ENCODE assay signal across 6 worm cellular contexts in the genomic region with DNA sequence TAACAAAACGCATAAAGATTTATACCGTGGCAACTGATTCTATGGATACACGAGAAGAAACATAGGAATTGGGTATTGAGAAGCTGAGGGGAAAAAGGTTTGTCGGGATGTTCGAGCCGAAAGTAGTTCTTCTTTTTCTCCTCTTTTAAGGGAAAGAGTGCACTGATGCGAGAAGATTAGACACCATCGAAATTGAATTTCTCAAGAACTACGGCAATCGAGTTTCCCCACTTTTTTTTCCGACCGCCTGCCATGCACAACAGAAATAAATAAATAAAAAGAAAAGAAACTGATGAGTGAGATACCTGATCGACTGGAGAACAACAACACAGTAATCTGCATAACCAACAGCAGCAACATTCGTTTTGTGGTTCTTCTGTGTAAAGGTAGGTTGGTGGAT.
A peak's percentile ranks its signal among the peaks of the same experiment; 100 is the strongest.
TF ChIP-seq lines count a peak whose summit lies in the region.

No protein-coding gene starts in this region.

TF ChIP-seq in whole organism, L1 larva, 84 proteins besides CTCF, POLR2A, EP300 and RAD21:
- no peak for TF ChIP-seq nhr-11 (tag; optimal IDR thresholded peaks at IDR 0.05; lab: Kevin White, UChicago)
- peak; percentile 94 for TF ChIP-seq fkh-10 (GFP tag; optimal IDR thresholded peaks at IDR 0.05; lab: Kevin White, UChicago)
- TF ChIP-seq ces-1 (GFP tag; optimal IDR thresholded peaks at IDR 0.05; lab: Kevin White, UChicago), result peak; percentile 35
- TF ChIP-seq nhr-47 (tag; optimal IDR thresholded peaks at IDR 0.05; lab: Kevin White, UChicago), result no peak
- TF ChIP-seq sptf-1 (tag; optimal IDR thresholded peaks at IDR 0.05; lab: Kevin White, UChicago), result no peak
- peak; percentile 65 for TF ChIP-seq lin-14 (GFP tag; optimal IDR thresholded peaks at IDR 0.05; lab: Kevin White, UChicago)
- no peak for TF ChIP-seq elt-2 (tag; optimal IDR thresholded peaks at IDR 0.05; lab: Kevin White, UChicago)
- no peak for TF ChIP-seq hlh-17 (GFP tag; optimal IDR thresholded peaks at IDR 0.05; lab: Kevin White, UChicago; ENCODE audit: borderline replicate concordance)
- TF ChIP-seq blmp-1 (tag; optimal IDR thresholded peaks at IDR 0.05; lab: Kevin White, UChicago), result no peak
- no peak for TF ChIP-seq C16A3.4 (tag; optimal IDR thresholded peaks at IDR 0.05; lab: Kevin White, UChicago)
- no peak for TF ChIP-seq zag-1 (tag; optimal IDR thresholded peaks at IDR 0.05; lab: Kevin White, UChicago)
- no peak for TF ChIP-seq C04F5.9 (tag; optimal IDR thresholded peaks at IDR 0.05; lab: Kevin White, UChicago)
- TF ChIP-seq nhr-84 (tag; optimal IDR thresholded peaks at IDR 0.05; lab: Kevin White, UChicago), result no peak
- no peak for TF ChIP-seq hlh-4 (tag; optimal IDR thresholded peaks at IDR 0.05; lab: Kevin White, UChicago)

TF ChIP-seq in whole organism, L2 larva, 48 proteins besides CTCF, POLR2A, EP300 and RAD21:
- TF ChIP-seq alr-1 (tag; optimal IDR thresholded peaks at IDR 0.05; lab: Kevin White, UChicago) (no peak), sma-9 (GFP tag; optimal IDR thresholded peaks at IDR 0.05; lab: Kevin White, UChicago) (peak; percentile 18), sma-9 (tag; optimal IDR thresholded peaks at IDR 0.05; lab: Kevin White, UChicago) (no peak)

TF ChIP-seq in whole organism, L3 larva, 47 proteins besides CTCF, POLR2A, EP300 and RAD21:
- TF ChIP-seq zag-1 (tag; optimal IDR thresholded peaks at IDR 0.05; lab: Kevin White, UChicago) (no peak), nhr-237 (tag; optimal IDR thresholded peaks at IDR 0.05; lab: Kevin White, UChicago) (no peak), fkh-10 (GFP tag; optimal IDR thresholded peaks at IDR 0.05; lab: Kevin White, UChicago) (peak; percentile 79)

TF ChIP-seq in whole organism, L4 larva, 104 proteins besides CTCF, POLR2A, EP300 and RAD21:
- TF ChIP-seq vab-7 (GFP tag; IDR thresholded peaks at IDR 0.05; lab: Robert Waterston, UW) (no peak), fkh-10 (GFP tag; optimal IDR thresholded peaks at IDR 0.05; lab: Kevin White, UChicago) (peak; percentile 61), ces-1 (GFP tag; optimal IDR thresholded peaks at IDR 0.05; lab: Kevin White, UChicago) (peak; percentile 67)

TF ChIP-seq in whole organism, late embryonic, 69 proteins besides CTCF, POLR2A, EP300 and RAD21:
- TF ChIP-seq elt-4 (tag; optimal IDR thresholded peaks at IDR 0.05; lab: Kevin White, UChicago), result no peak
- TF ChIP-seq K02D7.2 (tag; optimal IDR thresholded peaks at IDR 0.05; lab: Kevin White, UChicago), result no peak
- TF ChIP-seq unc-42 (tag; optimal IDR thresholded peaks at IDR 0.05; lab: Kevin White, UChicago), result peak; percentile 84
- TF ChIP-seq dmd-4 (tag; optimal IDR thresholded peaks at IDR 0.05; lab: Kevin White, UChicago; ENCODE audit: borderline replicate concordance), result no peak

TF ChIP-seq in whole organism, mixed stage, embryonic, 35 proteins besides CTCF, POLR2A, EP300 and RAD21:
- no peak for TF ChIP-seq snpc-4 (tag; optimal IDR thresholded peaks at IDR 0.05; lab: Kevin White, UChicago)
- TF ChIP-seq sem-2 (GFP tag; optimal IDR thresholded peaks at IDR 0.05; lab: Kevin White, UChicago), result no peak
- no peak for TF ChIP-seq nhr-237 (tag; optimal IDR thresholded peaks at IDR 0.05; lab: Kevin White, UChicago)
- TF ChIP-seq mls-2 (tag; optimal IDR thresholded peaks at IDR 0.05; lab: Kevin White, UChicago), result no peak
- no peak for TF ChIP-seq lin-13 (tag; optimal IDR thresholded peaks at IDR 0.05; lab: Kevin White, UChicago)
- TF ChIP-seq cnd-1 (tag; optimal IDR thresholded peaks at IDR 0.05; lab: Kevin White, UChicago), result no peak
- no peak for TF ChIP-seq blmp-1 (tag; optimal IDR thresholded peaks at IDR 0.05; lab: Kevin White, UChicago)
- peak; percentile 84 for TF ChIP-seq ces-1 (GFP tag; optimal IDR thresholded peaks at IDR 0.05; lab: Kevin White, UChicago)
